Fruit fly (Drosophila melanogaster) whole organism, embryonic: ENCODE results near the gene CG15011.

Experiments
- CG13894 ChIP-seq: fragments of 200-800 bp; sonication (Bioruptor generic); optimal IDR thresholded peaks from 3 replicates; lab custom pipeline; 2018; ENCODE audit warnings: missing biosample characterization, mild to moderate bottlenecking, missing genetic modification characterization, moderate library complexity
- Fer2 ChIP-seq: fragments of 200-800 bp; sonication (Bioruptor generic); optimal IDR thresholded peaks from 2 replicates; lab custom pipeline; 2018; ENCODE audit warnings: missing biosample characterization, mild to moderate bottlenecking, missing genetic modification characterization, moderate library complexity
- NfI ChIP-seq: fragments of 200-800 bp; sonication (Bioruptor generic); optimal IDR thresholded peaks from 3 replicates; lab custom pipeline; 2018; ENCODE audit warnings: missing biosample characterization, mild to moderate bottlenecking, missing genetic modification characterization, moderate library complexity
- hbn ChIP-seq: fragments of 200-800 bp; sonication (Bioruptor generic); IDR thresholded peaks from 2 replicates; pipeline ENCODE4 v1.3.6; 2022; ENCODE audit warnings: missing biosample characterization, missing genetic modification characterization; ENCODE audit not compliant: partially characterized antibody
- hth ChIP-seq: fragments of >200 bp; optimal IDR thresholded peaks from 2 replicates; lab custom pipeline; 2017; ENCODE audit warnings: inconsistent platforms
- luna ChIP-seq: fragments of 200-800 bp; sonication (Bioruptor generic); optimal IDR thresholded peaks from 2 replicates; lab custom pipeline; 2016; ENCODE audit warnings: missing biosample characterization, missing genetic modification characterization
- onecut ChIP-seq: fragments of 200-800 bp; sonication (Bioruptor generic); IDR thresholded peaks from 2 replicates; pipeline ENCODE4 v1.3.6; 2022; ENCODE audit warnings: missing biosample characterization, missing genetic modification characterization
- shn ChIP-seq: fragments of 200-800 bp; sonication (Bioruptor generic); optimal IDR thresholded peaks from 3 replicates; lab custom pipeline; 2016; ENCODE audit warnings: missing biosample characterization, missing genetic modification characterization

DNA sequence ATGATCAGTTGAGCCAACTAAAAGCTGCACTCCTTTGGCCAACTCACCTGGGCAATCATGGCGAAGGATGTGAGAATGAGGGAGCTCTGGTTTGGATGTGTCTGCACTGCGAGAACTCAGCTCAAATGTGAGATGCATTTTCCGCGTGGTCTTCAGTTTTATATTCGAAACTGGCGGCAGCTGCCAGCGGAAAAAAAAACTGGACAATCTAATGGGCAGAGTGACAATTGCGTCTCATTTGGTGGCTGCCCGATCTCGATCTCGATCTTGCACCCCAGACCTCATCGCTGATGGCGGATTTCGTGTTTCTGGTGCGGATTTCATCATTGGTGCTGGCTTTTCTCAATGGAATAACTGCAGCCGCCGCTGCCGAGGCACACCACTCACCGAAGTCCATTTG, 46.1 kb downstream of the CG15011 start, which contains the start of gene Cpr64Ac:
- TF ChIP-seq onecut: no peak
- TF ChIP-seq Fer2 (tag; lab: Kevin White, UChicago): no peak
- no peak for TF ChIP-seq shn (GFP tag; lab: Kevin White, UChicago)
- no peak for TF ChIP-seq hth (lab: Kevin White, UChicago)
- no peak for TF ChIP-seq NfI
- TF ChIP-seq luna (GFP tag; lab: Kevin White, UChicago): no peak
- TF ChIP-seq CG13894 (tag; lab: Kevin White, UChicago): no peak
- no peak for TF ChIP-seq hbn (GFP tag; lab: Robert Waterston, UW)
